Fruit fly (Drosophila melanogaster) S2 (cell line): ENCODE results near the gene tctn.

Experiments used
- CG8478 ChIP-seq: fragments of >200 bp; optimal IDR thresholded peaks from 2 replicates; lab custom pipeline; 2018
- CTCF ChIP-seq, 2 experiments: fragments of >200 bp; optimal IDR thresholded peaks; 2 replicates each; lab custom pipeline; 2018

- TF ChIP-seq CG8478, result no peak
- no peak for TF ChIP-seq CTCF (optimal IDR thresholded peaks at IDR 0.05; lab: Kevin White, UChicago)
These were observed 3.0 kb downstream of the tctn start, which contains the start of gene WDR79 for dm6 chr2L:6127478-6127877.
